Fruit fly (Drosophila melanogaster): Measurements from ENCODE around the gene mRpL21.

Gene mRpL21

dm6 chr3L:19292440-19293175, 37.7 kb upstream of the mRpL21 start, which contains the start of gene Gbs-76A (continued):
- no peak for TF ChIP-seq CG4360 (GFP tag; IDR thresholded peaks at IDR 0.05)
- TF ChIP-seq CG10462 (GFP tag; optimal IDR thresholded peaks at IDR 0.05) = peak; percentile 1
- no peak for TF ChIP-seq fd64A (GFP tag; optimal IDR thresholded peaks at IDR 0.05)
- TF ChIP-seq CG13287 (GFP tag; IDR thresholded peaks at IDR 0.05; ENCODE audit: partially characterized antibody) = peak; percentile 67
- no peak for TF ChIP-seq CG9609 (GFP tag; optimal IDR thresholded peaks at IDR 0.05)
- peak; percentile 94 for TF ChIP-seq gem (tag; optimal IDR thresholded peaks at IDR 0.05)
- no peak for TF ChIP-seq bigmax (GFP tag; optimal IDR thresholded peaks at IDR 0.05)
- peak; percentile 59; the same call in 1 of the 2 replicates for TF ChIP-seq esg (GFP tag; conservative IDR thresholded peaks at IDR 0.05)
- peak; percentile 27; the same call in 1 of the 2 replicates for TF ChIP-seq Adf1 (GFP tag; IDR thresholded peaks at IDR 0.05)
- TF ChIP-seq CG8281 (tag; optimal IDR thresholded peaks at IDR 0.05) = peak; percentile 73
- TF ChIP-seq slou (GFP tag; optimal IDR thresholded peaks at IDR 0.05) = no peak
- TF ChIP-seq CG2129 (GFP tag; IDR thresholded peaks at IDR 0.05; ENCODE audit: partially characterized antibody) = no peak
- no peak for TF ChIP-seq hbn (GFP tag; IDR thresholded peaks at IDR 0.05; ENCODE audit: partially characterized antibody)
- TF ChIP-seq maf-S (GFP tag; optimal IDR thresholded peaks at IDR 0.05) = no peak
- no peak for TF ChIP-seq Myb (GFP tag; optimal IDR thresholded peaks at IDR 0.05)
- TF ChIP-seq sqz (GFP tag; optimal IDR thresholded peaks at IDR 0.05) = peak; percentile 58
- TF ChIP-seq Ets65A (GFP tag) = peak; percentile 66
- no peak for TF ChIP-seq CG18764 (GFP tag; optimal IDR thresholded peaks at IDR 0.05)
- TF ChIP-seq ci (GFP tag; IDR thresholded peaks at IDR 0.05) = peak; percentile 80
- no peak for TF ChIP-seq Atf-2 (GFP tag; optimal IDR thresholded peaks at IDR 0.05)
- peak; percentile 79 for TF ChIP-seq tgo (GFP tag; IDR thresholded peaks at IDR 0.05)
- TF ChIP-seq Neu2 (GFP tag; optimal IDR thresholded peaks at IDR 0.05; ENCODE audit: borderline replicate concordance) = no peak
- TF ChIP-seq CG11504 (tag; optimal IDR thresholded peaks at IDR 0.05) = peak; percentile 88
- TF ChIP-seq Atf6 (GFP tag; IDR thresholded peaks at IDR 0.05) = peak; percentile 68
- TF ChIP-seq CG16863 (GFP tag; optimal IDR thresholded peaks at IDR 0.05) = no peak
- TF ChIP-seq dmrt99B (tag; optimal IDR thresholded peaks at IDR 0.05) = peak; percentile 90
- TF ChIP-seq Six4 (GFP tag; optimal IDR thresholded peaks at IDR 0.05) = peak; percentile 41
- TF ChIP-seq CG34422 (GFP tag; IDR thresholded peaks at IDR 0.05) = peak; percentile 81
- peak; percentile 65 for TF ChIP-seq sna (GFP tag; IDR thresholded peaks at IDR 0.05; ENCODE audit: partially characterized antibody)
- peak; percentile 58 for TF ChIP-seq Deaf1 (tag; optimal IDR thresholded peaks at IDR 0.05)
- no peak for TF ChIP-seq pnt (GFP tag; optimal IDR thresholded peaks at IDR 0.05)
- peak; percentile 83 for TF ChIP-seq Ssrp (tag; optimal IDR thresholded peaks at IDR 0.05)
- TF ChIP-seq Dip3 (GFP tag; optimal IDR thresholded peaks at IDR 0.05) = no peak
- TF ChIP-seq croc (GFP tag; conservative IDR thresholded peaks at IDR 0.05) = peak; percentile 73
- TF ChIP-seq phol (tag; optimal IDR thresholded peaks at IDR 0.05) = peak; percentile 88
- no peak for TF ChIP-seq CG7928 (GFP tag; optimal IDR thresholded peaks at IDR 0.05)
- 0 out of 3 replicates have a peak, but pooled peaks have one; percentile 32 for TF ChIP-seq Doc3 (GFP tag; IDR thresholded peaks at IDR 0.05; ENCODE audit: partially characterized antibody)
- peak; percentile 67; the same call in 2 of the 3 replicates for TF ChIP-seq ase (GFP tag; IDR thresholded peaks at IDR 0.05)
- TF ChIP-seq CG6791 (GFP tag; IDR thresholded peaks at IDR 0.05; ENCODE audit: partially characterized antibody) = no peak
- TF ChIP-seq btn (GFP tag; optimal IDR thresholded peaks at IDR 0.05) = no peak
- no peak for TF ChIP-seq dimm (GFP tag; IDR thresholded peaks at IDR 0.05)
- TF ChIP-seq Dfd (GFP tag; optimal IDR thresholded peaks at IDR 0.05) = no peak
- TF ChIP-seq knrl (GFP tag; IDR thresholded peaks at IDR 0.05; ENCODE audit: partially characterized antibody) = peak; percentile 42; the same call in 1 of the 3 replicates
- TF ChIP-seq D19B (GFP tag; optimal IDR thresholded peaks at IDR 0.05) = peak; percentile 68
- TF ChIP-seq slp2 (GFP tag; optimal IDR thresholded peaks at IDR 0.05) = no peak
- no peak for TF ChIP-seq CG8290 (GFP tag; optimal IDR thresholded peaks at IDR 0.05)
- peak in 1 of 2 experiments; percentile 13 for TF ChIP-seq CG8290 (tag; optimal IDR thresholded peaks at IDR 0.05)
- peak; percentile 79 for TF ChIP-seq CG6683 (GFP tag; optimal IDR thresholded peaks at IDR 0.05)
- TF ChIP-seq so (GFP tag; IDR thresholded peaks at IDR 0.05) = no peak; the same call in 2 of the 3 replicates
- peak; percentile 89 for TF ChIP-seq sens (GFP tag)
